Worm (Caenorhabditis elegans) whole organism, dauer: ENCODE measurements around the gene srx-16.

Experiments used
- unc-62 ChIP-seq: sonication (generic microtip); optimal IDR thresholded peaks from 2 replicates; lab custom pipeline; 2017; ENCODE audit warnings: missing biosample characterization, missing genetic modification reagents, missing genetic modification characterization

srx-16 gene

DNA sequence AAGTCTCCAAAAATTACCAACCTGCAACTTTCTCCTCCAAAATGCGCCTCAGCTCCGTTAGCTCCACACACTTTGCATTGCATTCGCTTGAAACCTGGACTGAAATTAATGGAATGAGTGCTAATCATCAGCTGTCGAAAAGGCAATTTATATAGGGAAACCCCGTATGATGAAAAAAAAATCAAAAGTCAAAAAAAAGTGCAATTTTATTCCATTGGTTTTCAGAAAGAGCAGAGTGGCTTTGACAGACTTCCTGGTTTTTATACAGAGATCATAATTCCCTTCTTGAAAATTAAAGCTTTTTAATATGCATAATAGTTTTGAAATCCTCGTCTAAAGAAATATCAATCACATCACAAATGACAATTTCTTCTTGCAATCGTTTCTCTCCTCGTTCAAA, 11.5 kb downstream of the srx-16 start, which contains the start of gene nhr-139:
Gene nhr-139 (minus strand): TSS at position 101 of the 400 bp plus-strand sequence.
- no peak for TF ChIP-seq unc-62 (GFP tag; lab: Kevin White, UChicago)

DNA sequence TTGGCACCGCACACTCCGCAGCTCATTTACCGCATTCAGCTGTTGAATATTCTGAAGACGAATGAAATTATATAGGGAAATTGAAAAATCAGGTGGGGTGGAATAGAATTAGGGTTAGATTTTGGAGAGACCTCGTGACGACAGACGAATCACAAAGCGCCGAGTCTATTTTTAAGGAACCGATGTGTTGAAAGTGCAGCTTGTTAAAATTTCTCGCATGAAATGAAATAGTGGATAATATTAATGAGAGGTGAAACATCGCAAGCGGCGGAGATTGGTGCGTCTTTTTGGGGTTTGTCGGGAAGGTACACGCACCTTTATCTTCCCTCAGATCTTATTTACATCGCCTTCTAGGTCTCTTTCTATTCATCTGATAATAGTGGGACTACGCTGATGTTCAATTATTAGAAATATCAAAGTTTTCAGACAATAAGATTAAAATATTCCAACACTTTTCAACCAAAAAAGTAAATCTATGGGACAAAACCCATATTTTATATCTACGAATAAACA, 13.5 kb downstream of the srx-16 start, which contains the start of gene nhr-140:
Gene nhr-140 (minus strand): TSS at position 51 of the 513 bp plus-strand sequence.
- no peak for TF ChIP-seq unc-62 (GFP tag; lab: Kevin White, UChicago)

DNA sequence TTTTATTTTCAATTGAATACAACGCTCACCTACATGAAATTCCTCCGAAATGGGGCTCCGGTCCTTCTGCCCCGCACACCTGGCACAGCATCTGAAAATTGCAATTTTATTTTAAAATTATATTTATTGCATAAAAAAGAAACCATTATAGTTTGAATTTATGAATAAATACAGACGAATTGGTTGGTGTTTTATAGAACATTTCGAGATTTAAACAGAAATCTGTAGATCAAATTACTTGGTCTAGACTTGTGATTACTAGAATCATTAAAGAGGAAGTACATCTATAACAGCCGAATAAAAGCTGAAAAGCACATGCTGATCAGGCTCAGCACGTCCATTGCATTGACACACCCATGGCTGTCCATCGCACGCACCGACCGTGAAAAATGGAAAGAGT, 15.6 kb downstream of the srx-16 start, which contains the start of gene nhr-162:
Gene nhr-162 (minus strand): TSS at position 101 of the 400 bp plus-strand sequence.
- no peak for TF ChIP-seq unc-62 (GFP tag; lab: Kevin White, UChicago)

DNA sequence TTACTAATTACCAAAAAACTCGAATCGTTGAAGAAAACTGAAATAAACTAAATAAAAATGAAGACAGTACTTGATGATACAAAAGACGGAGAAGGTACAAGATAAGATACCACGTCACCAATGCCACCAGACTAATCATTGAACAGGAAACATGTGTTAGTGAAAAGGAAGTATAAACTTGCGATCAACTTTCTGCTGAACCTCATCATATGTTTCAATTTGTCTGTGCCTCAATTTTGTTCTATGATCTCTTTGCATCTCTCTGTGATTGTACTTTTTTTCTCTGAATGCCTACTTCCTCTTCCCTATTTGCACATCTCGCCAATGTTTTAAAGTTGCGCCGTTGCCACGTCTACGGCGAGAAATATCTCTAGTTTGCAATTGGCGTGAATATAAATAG, 17.9 kb downstream of the srx-16 start:
- TF ChIP-seq unc-62 (GFP tag; lab: Kevin White, UChicago), result no peak

DNA sequence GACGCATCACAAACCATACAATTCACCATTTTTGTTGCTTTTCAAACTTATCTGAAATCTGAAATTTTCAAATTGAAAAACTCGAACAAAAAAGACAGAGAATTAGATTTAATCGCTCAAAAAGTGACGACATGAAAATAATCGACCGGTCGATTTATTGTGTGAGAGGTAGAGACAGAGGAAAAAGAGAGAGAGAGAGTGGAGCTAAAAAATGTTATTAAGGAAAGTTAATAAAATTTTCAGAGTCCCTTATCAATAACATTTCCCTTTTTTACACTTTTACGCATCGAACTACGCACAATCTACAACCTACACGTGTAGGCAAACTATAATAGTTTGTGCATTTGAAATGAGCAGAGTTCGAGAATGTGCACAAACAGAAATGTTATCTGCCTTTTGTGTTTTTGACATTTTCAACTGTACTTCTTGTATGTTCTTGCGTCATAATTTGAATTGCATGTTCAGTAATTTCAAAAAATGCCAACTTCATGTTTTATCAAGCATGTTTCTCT, 20.9 kb downstream of the srx-16 start, which contains the start of gene nhr-107:
Gene nhr-107 (minus strand): TSS at position 51 of the 512 bp plus-strand sequence.
- no peak for TF ChIP-seq unc-62 (GFP tag; lab: Kevin White, UChicago)

DNA sequence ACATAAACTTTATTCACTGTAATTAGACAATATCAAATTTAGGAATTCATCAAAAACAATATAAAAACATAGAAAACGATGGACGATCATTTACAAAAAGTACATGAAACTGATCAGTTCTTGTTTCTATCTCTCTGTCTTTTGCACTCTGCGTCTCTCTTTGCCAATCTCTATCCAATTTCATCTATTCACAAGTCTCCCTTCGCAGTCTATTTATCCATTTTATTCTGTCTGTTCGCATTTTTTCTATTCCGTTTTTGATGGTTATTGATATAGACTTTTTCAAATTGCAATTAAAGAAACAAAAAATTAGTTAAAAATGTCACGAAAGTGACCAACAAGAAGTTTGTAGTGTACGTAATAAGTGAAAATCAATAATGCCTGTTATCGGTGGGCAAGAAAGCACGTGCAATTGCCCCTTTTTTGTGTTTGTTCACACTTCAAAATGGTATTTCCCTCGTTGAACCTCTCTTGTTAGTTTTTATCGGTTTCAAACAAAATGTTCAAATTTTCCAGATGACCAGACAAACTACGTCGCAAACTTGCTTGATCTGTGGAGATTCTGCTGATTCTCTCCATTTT, 22.2 kb downstream of the srx-16 start, which contains the start of gene nhr-42:
Gene nhr-42 (plus strand): TSS at position 517 of the 582 bp plus-strand sequence.
- no peak for TF ChIP-seq unc-62 (GFP tag; lab: Kevin White, UChicago)

DNA sequence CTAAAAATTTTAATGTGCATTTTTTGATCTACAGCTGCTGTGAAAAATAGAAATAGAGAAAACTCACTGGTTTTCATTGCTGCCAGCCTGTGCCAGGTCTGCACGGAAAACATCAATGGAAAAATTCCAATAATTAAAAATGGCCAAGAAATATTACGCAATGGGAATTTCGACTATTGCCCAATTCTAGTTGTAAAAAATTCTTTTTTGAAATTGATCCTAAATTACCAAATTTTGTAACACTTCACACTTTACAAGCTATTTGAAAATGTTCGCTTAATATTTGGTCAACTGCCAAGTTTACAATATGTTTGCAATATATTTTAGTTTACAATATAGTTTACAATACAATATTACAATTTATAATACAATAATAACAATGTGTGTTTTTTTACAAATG, 24.6 kb downstream of the srx-16 start:
- TF ChIP-seq unc-62 (GFP tag; lab: Kevin White, UChicago), result no peak

DNA sequence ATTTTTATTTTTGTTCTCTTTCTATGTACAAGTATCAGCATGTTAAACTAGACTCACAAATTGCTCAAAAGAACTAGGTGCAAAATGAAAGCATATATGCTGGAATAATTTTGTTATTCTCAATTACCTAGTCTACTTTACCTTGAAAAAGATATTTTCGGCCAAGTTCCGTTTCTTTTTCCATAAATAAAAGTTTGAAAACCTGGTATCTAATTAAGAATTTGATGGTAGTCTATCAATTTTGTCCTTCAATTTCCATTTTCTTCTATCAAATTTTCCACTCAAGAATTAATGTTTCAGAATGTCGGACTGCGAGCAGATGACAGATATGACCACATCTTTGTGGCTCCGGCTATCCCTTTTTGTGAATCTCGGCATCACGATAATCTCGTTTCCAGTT, 27.7 kb downstream of the srx-16 start, which contains the start of gene srab-4:
Gene srab-4 (plus strand): TSS at position 301 of the 400 bp plus-strand sequence.
- TF ChIP-seq unc-62 (GFP tag; lab: Kevin White, UChicago), result no peak

DNA sequence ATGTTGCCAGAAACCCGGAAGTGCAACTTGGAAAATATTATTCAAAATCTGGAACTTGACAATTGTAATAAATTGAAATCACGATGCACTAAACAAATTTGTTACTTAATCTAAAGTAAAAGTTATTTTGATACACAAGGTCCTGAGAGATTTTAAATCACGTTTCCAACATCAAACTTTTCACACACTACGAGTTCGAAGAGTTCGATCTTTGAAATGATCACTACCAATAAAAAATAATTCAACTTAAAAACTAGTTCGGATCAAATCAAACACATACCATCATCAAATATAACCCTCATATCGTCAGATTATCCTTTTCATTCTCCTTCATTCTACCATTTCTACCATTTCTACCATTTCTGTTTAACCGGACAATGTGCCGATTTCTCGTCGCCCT, 29.8 kb downstream of the srx-16 start, which contains the start of gene spig-10:
Gene spig-10 (plus strand): TSS at position 301 of the 400 bp plus-strand sequence.
- no peak for TF ChIP-seq unc-62 (GFP tag; lab: Kevin White, UChicago)

DNA sequence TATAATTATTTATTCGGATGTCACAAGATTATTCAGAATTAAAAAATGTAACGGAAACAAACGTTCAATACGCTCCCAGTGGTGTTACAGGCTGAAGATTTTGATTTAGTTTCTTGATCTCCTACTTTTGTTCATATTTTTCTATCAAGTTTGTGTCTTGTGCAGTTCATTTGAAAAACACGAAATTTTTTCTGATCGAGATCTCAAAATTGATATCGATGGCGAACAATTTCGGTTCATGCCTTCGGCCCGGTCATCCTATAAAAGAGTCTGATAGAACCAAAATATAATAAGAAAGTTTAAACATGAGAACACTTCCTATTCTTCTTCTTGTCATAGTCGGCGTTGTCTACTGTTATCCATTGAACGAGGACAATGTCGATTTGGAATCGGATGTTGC, 31.2 kb downstream of the srx-16 start, which contains the start of gene drd-10:
Gene drd-10 (plus strand): TSS at position 301 of the 400 bp plus-strand sequence.
- TF ChIP-seq unc-62 (GFP tag; lab: Kevin White, UChicago), result no peak

DNA sequence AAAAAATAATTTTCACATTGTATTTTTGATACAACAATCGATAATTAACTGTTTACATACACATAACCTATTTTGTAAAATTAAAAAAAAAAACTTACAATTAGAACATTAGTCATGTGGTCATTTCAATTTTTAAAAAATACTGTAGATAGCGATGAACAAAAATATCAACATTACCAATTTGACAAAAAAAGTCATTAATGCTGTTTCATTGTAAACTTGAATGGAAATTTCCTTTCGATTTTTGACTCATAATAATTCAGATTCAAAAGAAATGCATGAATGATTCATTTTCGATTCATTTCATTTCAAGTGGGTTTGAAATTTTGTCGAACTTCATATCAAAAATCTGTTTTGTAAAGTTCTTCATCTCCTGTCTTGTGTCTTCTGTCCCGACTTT, 33.3 kb downstream of the srx-16 start, which contains the start of gene C33G8.2:
Gene C33G8.2 (plus strand): TSS at position 301 of the 400 bp plus-strand sequence.
- TF ChIP-seq unc-62 (GFP tag; lab: Kevin White, UChicago), result no peak

DNA sequence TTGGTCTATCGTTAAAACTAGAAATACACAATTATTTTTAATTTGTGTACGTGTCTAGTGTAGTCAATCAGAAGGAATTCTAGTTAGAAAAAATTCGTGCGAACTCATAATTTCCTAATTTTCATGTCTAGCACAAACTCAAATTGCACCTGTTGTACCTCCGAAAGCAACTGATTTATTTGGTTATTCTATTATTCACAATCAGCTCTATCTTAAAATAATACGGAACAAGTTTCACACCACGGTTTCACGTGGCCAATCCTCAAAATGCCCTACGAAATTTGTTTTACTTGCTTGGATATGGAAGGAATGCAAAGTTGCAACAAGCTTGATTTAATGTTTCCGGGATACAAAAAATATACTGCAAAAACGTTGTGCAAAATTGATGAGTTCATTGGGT, 36.5 kb downstream of the srx-16 start, which contains the start of gene srw-127:
Gene srw-127 (plus strand): TSS at position 301 of the 400 bp plus-strand sequence.
- no peak for TF ChIP-seq unc-62 (GFP tag; lab: Kevin White, UChicago)

DNA sequence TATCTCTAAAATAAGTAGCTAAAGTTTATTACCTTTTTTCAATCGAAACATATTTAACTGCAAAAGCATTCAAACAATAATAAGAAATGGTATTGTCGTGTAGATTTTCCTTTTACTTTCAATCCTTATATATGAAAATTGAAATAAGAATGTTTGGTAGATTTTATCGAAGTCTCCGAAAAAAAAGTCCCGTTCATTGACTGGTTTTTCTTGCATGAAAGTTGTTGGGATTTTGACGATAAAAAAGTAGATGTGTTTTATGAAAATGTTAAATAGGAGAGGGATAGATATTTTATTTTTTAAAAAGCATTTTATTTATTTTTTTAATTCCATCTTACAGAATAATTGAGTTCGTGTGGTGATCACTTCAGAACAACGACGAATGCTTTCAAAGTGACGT, 39.7 kb downstream of the srx-16 start, which contains the start of gene C33G8.13:
Gene C33G8.13 (minus strand): TSS at position 101 of the 400 bp plus-strand sequence.
- no peak for TF ChIP-seq unc-62 (GFP tag; lab: Kevin White, UChicago)

DNA sequence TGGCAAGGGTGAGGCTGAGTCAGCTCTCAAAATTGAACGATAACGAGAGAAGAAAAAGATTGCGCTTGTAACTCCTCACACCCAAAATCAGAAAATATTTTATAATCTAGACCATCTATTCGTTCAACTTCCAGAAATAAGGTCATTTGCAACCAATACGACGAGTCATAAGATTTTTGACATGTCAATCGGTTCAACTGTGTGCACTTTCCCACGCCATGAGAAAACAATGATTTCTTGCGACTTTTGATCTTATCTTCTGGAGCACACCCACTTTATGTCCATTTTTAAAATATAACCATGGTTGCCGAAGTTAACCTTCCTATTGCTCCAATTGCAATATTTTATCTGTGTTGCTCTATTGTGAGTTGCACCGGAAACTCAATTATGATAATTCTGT, 40.9 kb downstream of the srx-16 start, which contains the start of gene srsx-32:
Gene srsx-32 (plus strand): TSS at position 301 of the 400 bp plus-strand sequence.
- no peak for TF ChIP-seq unc-62 (GFP tag; lab: Kevin White, UChicago)

DNA sequence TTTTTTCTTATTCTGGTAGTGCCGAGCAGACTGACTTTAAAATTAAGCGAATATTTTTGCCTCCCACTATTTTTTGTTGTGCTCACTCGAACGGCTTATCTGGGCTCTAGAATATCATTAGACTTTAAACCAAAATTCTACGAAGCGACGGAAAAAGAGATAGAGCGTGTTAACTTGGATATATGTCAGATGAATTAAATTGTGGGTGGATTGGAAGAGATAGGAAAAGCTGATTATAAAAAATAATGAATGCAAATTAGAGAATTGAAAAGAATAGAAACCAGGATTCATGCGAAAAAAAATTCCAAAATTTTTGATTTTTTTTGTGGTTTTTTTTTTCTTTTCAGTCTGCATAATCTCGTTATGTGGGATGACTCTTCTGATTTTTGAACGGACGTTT, 45.6 kb downstream of the srx-16 start, which contains the start of gene F20A1.4:
Gene F20A1.4 (minus strand): TSS at position 101 of the 400 bp plus-strand sequence.
- TF ChIP-seq unc-62 (GFP tag; lab: Kevin White, UChicago), result no peak

DNA sequence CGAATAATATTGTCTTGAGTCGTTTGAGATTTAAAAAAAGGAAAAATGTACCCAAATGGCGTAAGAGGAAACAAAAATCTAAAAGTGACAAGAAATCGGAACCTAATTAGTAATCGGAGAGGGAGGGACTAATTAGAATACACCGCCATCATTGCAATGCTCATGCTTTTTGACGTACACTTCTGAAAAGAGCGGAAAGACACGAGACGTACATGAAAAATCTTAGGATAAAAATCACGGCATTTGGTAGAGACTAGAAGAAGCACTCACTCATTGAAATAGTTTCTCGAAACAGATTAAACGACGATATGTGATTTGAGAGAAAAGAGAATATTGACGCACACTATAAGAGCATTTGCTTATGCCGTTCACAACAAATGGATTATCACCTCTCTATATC, 46.8 kb downstream of the srx-16 start:
- TF ChIP-seq unc-62 (GFP tag; lab: Kevin White, UChicago), result no peak
